Fruit fly (Drosophila melanogaster) whole organism, wandering third instar larva: ENCODE data around the gene CG11771.

Experiments used
- Dif ChIP-seq: fragments of 200-275, 200-300 bp; sonication (Bioruptor generic); optimal IDR thresholded peaks from 2 replicates; lab custom pipeline; 2018; ENCODE audit warnings: missing biosample characterization, missing genetic modification characterization; ENCODE audit not compliant: partially characterized antibody
- Mio ChIP-seq: sonication (Bioruptor generic); optimal IDR thresholded peaks from 2 replicates; lab custom pipeline; 2016; ENCODE audit warnings: missing biosample characterization, missing genetic modification characterization
- Sp1 ChIP-seq: fragments of 200-800 bp; sonication (Bioruptor generic); optimal IDR thresholded peaks from 3 replicates; lab custom pipeline; 2019; ENCODE audit warnings: missing biosample characterization, mild to moderate bottlenecking, missing genetic modification characterization, moderate library complexity
- br ChIP-seq: fragments of 200-800 bp; sonication (Bioruptor generic); optimal IDR thresholded peaks from 2 replicates; lab custom pipeline; 2016; ENCODE audit warnings: missing biosample characterization, missing genetic modification characterization
- dmrt93B ChIP-seq: fragments of 200-800 bp; sonication (Bioruptor generic); optimal IDR thresholded peaks from 2 replicates; lab custom pipeline; 2018; ENCODE audit warnings: missing biosample characterization, mild to moderate bottlenecking, missing genetic modification characterization
- dsf ChIP-seq: sonication (Bioruptor generic); optimal IDR thresholded peaks from 2 replicates; lab custom pipeline; 2016; ENCODE audit warnings: missing biosample characterization, missing genetic modification characterization, borderline replicate concordance
- ey ChIP-seq: fragments of 200-800 bp; sonication (Bioruptor generic); optimal IDR thresholded peaks from 2 replicates; lab custom pipeline; 2016; ENCODE audit warnings: missing biosample characterization, missing genetic modification characterization
- foxo ChIP-seq, 2 experiments: fragments of 200-800 bp; sonication (Bioruptor generic); optimal IDR thresholded peaks; 2 replicates in 1 of 2; 3 replicates in 1 of 2; lab custom pipeline; 2016 to 2017; ENCODE audit warnings: missing biosample characterization in 2 of 2, missing genetic modification characterization in 2 of 2
- h ChIP-seq: fragments of 200-800 bp; sonication (Bioruptor generic); optimal IDR thresholded peaks from 3 replicates; lab custom pipeline; 2016; ENCODE audit warnings: missing biosample characterization, mild to moderate bottlenecking, missing genetic modification characterization
- lola ChIP-seq: fragments of >200 bp; optimal IDR thresholded peaks from 2 replicates; lab custom pipeline; 2017; ENCODE audit warnings: missing biosample characterization, missing genetic modification characterization
- pan ChIP-seq: fragments of >200 bp; optimal IDR thresholded peaks from 2 replicates; lab custom pipeline; 2017
- psq ChIP-seq: fragments of 200-800 bp; sonication (Bioruptor generic); optimal IDR thresholded peaks from 3 replicates; lab custom pipeline; 2017; ENCODE audit warnings: missing biosample characterization, mild to moderate bottlenecking, missing genetic modification characterization, moderate library complexity
- sage ChIP-seq: fragments of 200-800 bp; sonication (Bioruptor generic); optimal IDR thresholded peaks from 2 replicates; lab custom pipeline; 2016; ENCODE audit warnings: missing biosample characterization, mild to moderate bottlenecking, missing genetic modification characterization
- woc ChIP-seq: sonication (Bioruptor generic); optimal IDR thresholded peaks from 2 replicates; lab custom pipeline; 2016; ENCODE audit warnings: missing biosample characterization, mild to moderate bottlenecking, missing genetic modification characterization

- TF ChIP-seq foxo (GFP tag; optimal IDR thresholded peaks at IDR 0.05; lab: Kevin White, UChicago) (no peak), br (GFP tag; lab: Kevin White, UChicago) (no peak), Sp1 (GFP tag; lab: Kevin White, UChicago) (no peak), Mio (GFP tag; lab: Kevin White, UChicago) (no peak), pan (lab: Kevin White, UChicago) (no peak), dsf (GFP tag; lab: Kevin White, UChicago) (no peak), h (GFP tag; lab: Kevin White, UChicago) (no peak), woc (no peak), psq (GFP tag; lab: Kevin White, UChicago) (no peak), ey (GFP tag; lab: Kevin White, UChicago) (no peak), dmrt93B (no peak), lola (no peak), Dif (GFP tag; lab: Kevin White, UChicago) (no peak), sage (GFP tag; lab: Kevin White, UChicago) (no peak)
These were observed 37.1 kb downstream of the CG11771 start for dm6 chr3R:24968888-24969287.
